Fruit fly (Drosophila melanogaster) whole organism, embryonic: ENCODE measurements around the gene CG32647.

Source experiments
- Bgb ChIP-seq: fragments of 200-800 bp; sonication (Bioruptor generic); IDR thresholded peaks from 2 replicates; pipeline ENCODE4 v1.3.6; 2022; ENCODE audit warnings: missing biosample characterization, missing genetic modification characterization; ENCODE audit not compliant: partially characterized antibody
- Bteb2 ChIP-seq: fragments of 200-800 bp; sonication (Bioruptor generic); optimal IDR thresholded peaks from 2 replicates; lab custom pipeline; 2016; ENCODE audit warnings: missing biosample characterization, missing genetic modification characterization
- C15 ChIP-seq: fragments of 200-800 bp; sonication (Bioruptor generic); IDR thresholded peaks from 3 replicates; pipeline ENCODE4 v1.3.6; 2022; ENCODE audit warnings: missing biosample characterization, missing genetic modification characterization
- CG10654 ChIP-seq: fragments of 200-800 bp; sonication (Bioruptor generic); optimal IDR thresholded peaks from 2 replicates; lab custom pipeline; 2016; ENCODE audit warnings: missing biosample characterization, missing genetic modification characterization
- CG14441 ChIP-seq: fragments of 200-800 bp; sonication (Bioruptor generic); IDR thresholded peaks from 2 replicates; pipeline ENCODE4 v1.3.6; 2022; ENCODE audit warnings: missing biosample characterization, missing genetic modification characterization
- CG1529 ChIP-seq: fragments of 200-800 bp; sonication (Bioruptor generic); optimal IDR thresholded peaks from 3 replicates; lab custom pipeline; 2018; ENCODE audit warnings: missing biosample characterization, missing genetic modification characterization
- CG15514 ChIP-seq: fragments of 200-800 bp; sonication (Bioruptor generic); optimal IDR thresholded peaks from 3 replicates; lab custom pipeline; 2017; ENCODE audit warnings: missing biosample characterization, missing genetic modification characterization, mild to moderate bottlenecking, moderate library complexity, missing genetic modification reagents
- CG15696 ChIP-seq: fragments of 200-800 bp; sonication (Bioruptor generic); optimal IDR thresholded peaks from 2 replicates; lab custom pipeline; 2019; ENCODE audit warnings: missing biosample characterization, mild to moderate bottlenecking, missing genetic modification characterization, moderate library complexity
- CG1602 ChIP-seq: fragments of 200-800 bp; sonication (Bioruptor generic); optimal IDR thresholded peaks from 3 replicates; lab custom pipeline; 2016; ENCODE audit warnings: missing biosample characterization, missing genetic modification characterization
- CG17802 ChIP-seq: fragments of 200-800 bp; sonication (Bioruptor generic); optimal IDR thresholded peaks from 2 replicates; lab custom pipeline; 2018; ENCODE audit warnings: missing biosample characterization, mild to moderate bottlenecking, missing genetic modification characterization, moderate library complexity
- CG17829 ChIP-seq: fragments of 200-800 bp; optimal IDR thresholded peaks from 2 replicates; lab custom pipeline; 2019; ENCODE audit warnings: missing biosample characterization, mild to moderate bottlenecking, missing genetic modification characterization, moderate library complexity
- CG17912 ChIP-seq: fragments of 200-800 bp; sonication (Bioruptor generic); optimal IDR thresholded peaks from 2 replicates; lab custom pipeline; 2018; ENCODE audit warnings: missing biosample characterization, mild to moderate bottlenecking, missing genetic modification characterization
- CG18262 ChIP-seq: fragments of 200-800 bp; optimal IDR thresholded peaks from 3 replicates; lab custom pipeline; 2019; ENCODE audit warnings: missing biosample characterization, mild to moderate bottlenecking, missing genetic modification characterization, moderate library complexity
- CG1832 ChIP-seq: fragments of 200-800 bp; sonication (Bioruptor generic); optimal IDR thresholded peaks from 2 replicates; lab custom pipeline; 2017; ENCODE audit warnings: missing biosample characterization, mild to moderate bottlenecking, missing genetic modification characterization, inconsistent platforms
- CG2129 ChIP-seq: fragments of 200-800 bp; sonication (Bioruptor generic); IDR thresholded peaks from 2 replicates; pipeline ENCODE4 v1.3.6; 2022; ENCODE audit warnings: missing biosample characterization, missing genetic modification characterization; ENCODE audit not compliant: partially characterized antibody
- CG30431 ChIP-seq: fragments of 200-800 bp; sonication (Bioruptor generic); optimal IDR thresholded peaks from 2 replicates; lab custom pipeline; 2017; ENCODE audit warnings: missing biosample characterization, missing genetic modification characterization
- CG3065 ChIP-seq: fragments of 200-800 bp; sonication (Bioruptor generic); optimal IDR thresholded peaks from 2 replicates; lab custom pipeline; 2016; ENCODE audit warnings: missing biosample characterization, missing genetic modification characterization
- CG3163 ChIP-seq: fragments of 200-800 bp; sonication (Bioruptor generic); optimal IDR thresholded peaks from 3 replicates; lab custom pipeline; 2016; ENCODE audit warnings: missing biosample characterization, missing genetic modification characterization
- CG33557 ChIP-seq: fragments of 200-800 bp; sonication (Bioruptor generic); optimal IDR thresholded peaks from 2 replicates; lab custom pipeline; 2019; ENCODE audit warnings: missing biosample characterization, mild to moderate bottlenecking, missing genetic modification characterization, moderate library complexity
- CG3726 ChIP-seq: fragments of 200-800 bp; sonication (Bioruptor generic); IDR thresholded peaks from 3 replicates; pipeline ENCODE4, ENCODE4 v1.3.6; 2022; ENCODE audit warnings: missing biosample characterization, missing genetic modification characterization
- CG4360 ChIP-seq: fragments of 200-800 bp; sonication (Bioruptor generic); IDR thresholded peaks from 2 replicates; pipeline ENCODE4 v1.3.6; 2022; ENCODE audit warnings: missing biosample characterization, missing genetic modification characterization
- CG6689 ChIP-seq: fragments of 200-800 bp; sonication (Bioruptor generic); IDR thresholded peaks from 2 replicates; pipeline ENCODE4 v1.3.6; 2022; ENCODE audit warnings: missing biosample characterization, missing genetic modification characterization
- CG7786 ChIP-seq: fragments of 200-800 bp; sonication (Bioruptor generic); optimal IDR thresholded peaks from 2 replicates; lab custom pipeline; 2016; ENCODE audit warnings: missing biosample characterization, missing genetic modification characterization
- CG7987 ChIP-seq: fragments of 200-800 bp; sonication (Bioruptor generic); optimal IDR thresholded peaks from 2 replicates; lab custom pipeline; 2018; ENCODE audit warnings: missing biosample characterization, mild to moderate bottlenecking, missing genetic modification characterization, moderate library complexity
- CG9797 ChIP-seq: fragments of 200-800 bp; sonication (Bioruptor generic); optimal IDR thresholded peaks from 3 replicates; lab custom pipeline; 2018; ENCODE audit warnings: missing biosample characterization, mild to moderate bottlenecking, missing genetic modification characterization
- Drgx ChIP-seq: fragments of 200-800 bp; sonication (Bioruptor generic); IDR thresholded peaks from 2 replicates; pipeline ENCODE4 v1.3.6; 2022; ENCODE audit warnings: missing biosample characterization, missing genetic modification characterization
- Fer3 ChIP-seq: fragments of 200-800 bp; sonication (Bioruptor generic); optimal IDR thresholded peaks from 2 replicates; lab custom pipeline; 2018; ENCODE audit warnings: missing biosample characterization, mild to moderate bottlenecking, missing genetic modification characterization, moderate library complexity
- Hmx ChIP-seq: fragments of 200-800 bp; sonication (Bioruptor generic); optimal IDR thresholded peaks from 2 replicates; lab custom pipeline; 2016; ENCODE audit warnings: missing biosample characterization, missing genetic modification characterization
- Nf-YA ChIP-seq: fragments of 200-800 bp; sonication (Bioruptor generic); IDR thresholded peaks from 2 replicates; pipeline ENCODE4 v1.3.6; 2022; ENCODE audit warnings: missing biosample characterization, missing genetic modification characterization
- Optix ChIP-seq: fragments of 200-800 bp; sonication (Bioruptor generic); IDR thresholded peaks from 3 replicates; pipeline ENCODE4 v1.3.6; 2022; ENCODE audit warnings: missing biosample characterization, missing genetic modification characterization
- al ChIP-seq: fragments of 200-800 bp; sonication (Bioruptor generic); IDR thresholded peaks from 2 replicates; pipeline ENCODE4 v1.3.6; 2022; ENCODE audit warnings: missing biosample characterization, missing genetic modification characterization
- amos ChIP-seq: fragments of 200-800 bp; sonication (Bioruptor generic); IDR thresholded peaks from 2 replicates; pipeline ENCODE4 v1.3.6; 2022; ENCODE audit warnings: missing biosample characterization, missing genetic modification characterization; ENCODE audit not compliant: partially characterized antibody
- az2 ChIP-seq: fragments of 200-800 bp; sonication (Bioruptor generic); optimal IDR thresholded peaks from 3 replicates; lab custom pipeline; 2016; ENCODE audit warnings: missing biosample characterization, missing genetic modification characterization
- bigmax ChIP-seq: fragments of 200-800 bp; sonication (Bioruptor generic); optimal IDR thresholded peaks from 2 replicates; lab custom pipeline; 2018; ENCODE audit warnings: missing biosample characterization, mild to moderate bottlenecking, missing genetic modification characterization
- cad ChIP-seq: fragments of >200 bp; optimal IDR thresholded peaks from 2 replicates; lab custom pipeline; 2017; ENCODE audit warnings: missing biosample characterization, missing genetic modification characterization
- crp ChIP-seq, 2 experiments: fragments of 200-800 bp; sonication (Bioruptor generic); optimal IDR thresholded peaks; 2 replicates in 1 of 2; 3 replicates in 1 of 2; lab custom pipeline; 2017; ENCODE audit warnings: missing biosample characterization in 2 of 2, missing genetic modification characterization in 2 of 2, mild to moderate bottlenecking in 1 of 2, moderate library complexity in 1 of 2
- dm ChIP-seq: fragments of 200-800 bp; sonication (Bioruptor generic); optimal IDR thresholded peaks from 3 replicates; lab custom pipeline; 2016; ENCODE audit warnings: missing biosample characterization, missing genetic modification characterization
- dmrt11E ChIP-seq: fragments of 200-800 bp; sonication (Bioruptor generic); optimal IDR thresholded peaks from 3 replicates; lab custom pipeline; 2018; ENCODE audit warnings: missing biosample characterization, mild to moderate bottlenecking, missing genetic modification characterization, moderate library complexity
- fd3F ChIP-seq: fragments of 200-800 bp; sonication (Bioruptor generic); optimal IDR thresholded peaks from 2 replicates; lab custom pipeline; 2018; ENCODE audit warnings: missing biosample characterization, mild to moderate bottlenecking, missing genetic modification characterization, moderate library complexity
- fd64A ChIP-seq: fragments of 200-800 bp; sonication (Bioruptor generic); optimal IDR thresholded peaks from 3 replicates; lab custom pipeline; 2018; ENCODE audit warnings: missing biosample characterization, mild to moderate bottlenecking, missing genetic modification characterization
- fru ChIP-seq: fragments of >200 bp; optimal IDR thresholded peaks from 2 replicates; lab custom pipeline; 2017
- fu2 ChIP-seq: fragments of 200-800 bp; sonication (Bioruptor generic); optimal IDR thresholded peaks from 2 replicates; lab custom pipeline; 2016; ENCODE audit warnings: missing biosample characterization, missing genetic modification characterization
- gem ChIP-seq: fragments of 200-800 bp; sonication (Bioruptor generic); optimal IDR thresholded peaks from 2 replicates; lab custom pipeline; 2019; ENCODE audit warnings: missing biosample characterization, mild to moderate bottlenecking, missing genetic modification characterization, moderate library complexity
- ken ChIP-seq: fragments of 200-800 bp; sonication (Bioruptor generic); IDR thresholded peaks from 3 replicates; pipeline ENCODE4 v1.3.6; 2022; ENCODE audit warnings: missing biosample characterization, missing genetic modification characterization
- rib ChIP-seq: fragments of 200-800 bp; sonication (Bioruptor generic); IDR thresholded peaks from 2 replicates; pipeline ENCODE4 v1.3.6; 2022; ENCODE audit warnings: missing biosample characterization, missing genetic modification characterization
- sima ChIP-seq: fragments of 200-800 bp; sonication (Bioruptor generic); optimal IDR thresholded peaks from 2 replicates; lab custom pipeline; 2016; ENCODE audit warnings: missing biosample characterization, missing genetic modification characterization
- ssp ChIP-seq: fragments of 200-800 bp; sonication (Bioruptor generic); IDR thresholded peaks from 2 replicates; pipeline ENCODE4 v1.3.6; 2022; ENCODE audit warnings: missing biosample characterization, missing genetic modification characterization
- toy ChIP-seq: fragments of 200-800 bp; sonication (Bioruptor generic); IDR thresholded peaks from 2 replicates; pipeline ENCODE4 v1.3.6; 2022; ENCODE audit warnings: missing biosample characterization, missing genetic modification characterization
- unpg ChIP-seq: fragments of 200-800 bp; sonication (Bioruptor generic); optimal IDR thresholded peaks from 3 replicates; lab custom pipeline; 2018; ENCODE audit warnings: missing biosample characterization, mild to moderate bottlenecking, missing genetic modification characterization, moderate library complexity
- vvl ChIP-seq: fragments of 200-800 bp; sonication (Bioruptor generic); IDR thresholded peaks from 2 replicates; pipeline ENCODE4 v1.3.6; 2022; ENCODE audit warnings: missing biosample characterization, missing genetic modification characterization
- zen2 ChIP-seq: fragments of 200-800 bp; sonication (Bioruptor generic); IDR thresholded peaks from 3 replicates; pipeline ENCODE4 v1.3.6; 2022; ENCODE audit warnings: missing biosample characterization, missing genetic modification characterization; ENCODE audit not compliant: partially characterized antibody

The CG32647 gene

dm6 chrX:12737735-12738390 lies 46.9 kb downstream of the CG32647 start (continued):
- TF ChIP-seq cad (GFP tag; lab: Kevin White, UChicago) (no peak), CG1602 (GFP tag; lab: Kevin White, UChicago) (peak; percentile 57), CG14441 (peak; percentile 53; the same call in 1 of the 2 replicates), CG3065 (GFP tag; lab: Kevin White, UChicago) (no peak), CG1529 (GFP tag; lab: Kevin White, UChicago) (peak; percentile 54), crp (GFP tag; optimal IDR thresholded peaks at IDR 0.05; lab: Kevin White, UChicago) (peak in 1 of 2 experiments; percentile 17), CG33557 (GFP tag; lab: Kevin White, UChicago) (peak; percentile 13), toy (GFP tag; lab: Robert Waterston, UW) (no peak), CG9797 (GFP tag; lab: Kevin White, UChicago) (no peak), CG3163 (GFP tag; lab: Kevin White, UChicago) (no peak), CG7987 (GFP tag; lab: Kevin White, UChicago) (no peak), zen2 (no peak), al (GFP tag; lab: Robert Waterston, UW) (no peak), CG10654 (GFP tag; lab: Kevin White, UChicago) (peak; percentile 43), dm (no peak), Bteb2 (GFP tag; lab: Kevin White, UChicago) (peak; percentile 1), CG7786 (GFP tag; lab: Kevin White, UChicago) (no peak), sima (GFP tag; lab: Kevin White, UChicago) (no peak), fd3F (GFP tag; lab: Kevin White, UChicago) (peak; percentile 67), CG1832 (no peak), Hmx (GFP tag; lab: Kevin White, UChicago) (no peak), fu2 (GFP tag; lab: Kevin White, UChicago) (no peak), CG17912 (GFP tag; lab: Kevin White, UChicago) (no peak), ssp (GFP tag; lab: Robert Waterston, UW) (no peak), CG18262 (peak; percentile 90), Optix (GFP tag; lab: Robert Waterston, UW) (no peak), amos (no peak), CG15696 (tag; lab: Kevin White, UChicago) (no peak), CG3726 (no peak), unpg (GFP tag; lab: Kevin White, UChicago) (peak; percentile 80), dmrt11E (tag; lab: Kevin White, UChicago) (peak; percentile 58), CG4360 (GFP tag; lab: Robert Waterston, UW) (no peak), ken (GFP tag; lab: Robert Waterston, UW) (no peak), vvl (peak; percentile 62), CG17802 (tag; lab: Kevin White, UChicago) (no peak), fru (no peak), Nf-YA (GFP tag; lab: Robert Waterston, UW) (peak; percentile 26; the same call in 1 of the 2 replicates), fd64A (GFP tag; lab: Kevin White, UChicago) (no peak), CG6689 (GFP tag; lab: Robert Waterston, UW) (peak; percentile 70), gem (peak; percentile 92), CG15514 (GFP tag; lab: Kevin White, UChicago) (peak; percentile 36), C15 (GFP tag; lab: Robert Waterston, UW) (no peak), CG2129 (GFP tag; lab: Robert Waterston, UW) (no peak), Fer3 (peak; percentile 60), CG30431 (GFP tag; lab: Kevin White, UChicago) (no peak), bigmax (GFP tag; lab: Kevin White, UChicago) (no peak), Bgb (GFP tag; lab: Robert Waterston, UW) (no peak), Drgx (GFP tag; lab: Robert Waterston, UW) (peak; percentile 26; the same call in 1 of the 2 replicates), rib (GFP tag; lab: Robert Waterston, UW) (no peak), az2 (GFP tag; lab: Kevin White, UChicago) (peak; percentile 62), CG17829 (peak; percentile 76)
